Fruit fly (Drosophila melanogaster): Measurements from ENCODE around the gene CG45489.

Gene CG45489

dm6 chrX:19889128-19889756 lies 39.7 kb downstream of the CG45489 start (continued):
- TF ChIP-seq klu (GFP tag; IDR thresholded peaks at IDR 0.05), result peak; percentile 62
- peak; percentile 80 for TF ChIP-seq bcd (GFP tag; optimal IDR thresholded peaks at IDR 0.05)
- peak; percentile 80 for TF ChIP-seq Oli (tag; optimal IDR thresholded peaks at IDR 0.05)
- peak; percentile 41; the same call in 1 of the 2 replicates for TF ChIP-seq CG4360 (GFP tag; IDR thresholded peaks at IDR 0.05)
- peak; percentile 63 for TF ChIP-seq abd-A (tag; optimal IDR thresholded peaks at IDR 0.05)
- TF ChIP-seq seq (GFP tag; IDR thresholded peaks at IDR 0.05), result peak; percentile 66
- peak; percentile 65 for TF ChIP-seq Blimp-1 (GFP tag; optimal IDR thresholded peaks at IDR 0.05)
- TF ChIP-seq aop (GFP tag; IDR thresholded peaks at IDR 0.05), result 0 out of 2 replicates have a peak, but pooled peaks have one; percentile 55
- no peak for TF ChIP-seq ato (GFP tag; IDR thresholded peaks at IDR 0.05; ENCODE audit: partially characterized antibody)
- peak; percentile 89 for TF ChIP-seq zen (tag; optimal IDR thresholded peaks at IDR 0.05)
- TF ChIP-seq Antp (GFP tag; optimal IDR thresholded peaks at IDR 0.05), result peak; percentile 95
- TF ChIP-seq CG16779 (GFP tag; IDR thresholded peaks at IDR 0.05), result peak; percentile 53; the same call in 1 of the 2 replicates
- no peak for TF ChIP-seq CG34224 (GFP tag; IDR thresholded peaks at IDR 0.05; ENCODE audit: partially characterized antibody)
- peak; percentile 70 for TF ChIP-seq Adf1 (GFP tag; IDR thresholded peaks at IDR 0.05)
- peak; percentile 79; the same call in 2 of the 3 replicates for TF ChIP-seq Optix (GFP tag; IDR thresholded peaks at IDR 0.05)
- peak; percentile 84 for TF ChIP-seq unpg (GFP tag; optimal IDR thresholded peaks at IDR 0.05)
- peak; percentile 59 for TF ChIP-seq CG11696 (GFP tag; IDR thresholded peaks at IDR 0.05)
- TF ChIP-seq CG3281 (GFP tag; optimal IDR thresholded peaks at IDR 0.05), result peak; percentile 79
- TF ChIP-seq jigr1 (GFP tag; IDR thresholded peaks at IDR 0.05), result no peak
- TF ChIP-seq sens-2 (GFP tag; IDR thresholded peaks at IDR 0.05), result peak; percentile 75
- peak; percentile 23 for TF ChIP-seq kah (GFP tag; optimal IDR thresholded peaks at IDR 0.05)
- TF ChIP-seq cato (GFP tag; optimal IDR thresholded peaks at IDR 0.05; ENCODE audit: borderline replicate concordance), result peak; percentile 55
- TF ChIP-seq sob (GFP tag; IDR thresholded peaks at IDR 0.05), result peak; percentile 85
- peak; percentile 85 for TF ChIP-seq Mad (GFP tag; optimal IDR thresholded peaks at IDR 0.05)
- TF ChIP-seq croc (GFP tag; conservative IDR thresholded peaks at IDR 0.05), result peak; percentile 72
- TF ChIP-seq B-H2 (GFP tag; optimal IDR thresholded peaks at IDR 0.05), result peak; percentile 40
- peak; percentile 91 for TF ChIP-seq pnt (GFP tag; optimal IDR thresholded peaks at IDR 0.05)
- TF ChIP-seq CG31365 (tag; optimal IDR thresholded peaks at IDR 0.05), result peak; percentile 52
- TF ChIP-seq kay (GFP tag; optimal IDR thresholded peaks at IDR 0.05), result peak; percentile 35
- TF ChIP-seq CG2889 (GFP tag; IDR thresholded peaks at IDR 0.05), result peak; percentile 75
- TF ChIP-seq CG1602 (GFP tag; optimal IDR thresholded peaks at IDR 0.05), result peak; percentile 80
- peak; percentile 67 for TF ChIP-seq pros (GFP tag; optimal IDR thresholded peaks at IDR 0.05)
- peak; percentile 70 for TF ChIP-seq NC2α (GFP tag; optimal IDR thresholded peaks at IDR 0.05)
- peak; percentile 85 for TF ChIP-seq CG18619 (GFP tag; optimal IDR thresholded peaks at IDR 0.05)
- peak; percentile 47 for TF ChIP-seq Spps (tag; optimal IDR thresholded peaks at IDR 0.05)
- peak; percentile 12 for TF ChIP-seq CG4328 (GFP tag; optimal IDR thresholded peaks at IDR 0.05)
- peak; percentile 69 for TF ChIP-seq CrebB (tag; optimal IDR thresholded peaks at IDR 0.05)
- TF ChIP-seq grau (tag; optimal IDR thresholded peaks at IDR 0.05), result peak; percentile 86
- TF ChIP-seq Vsx1 (GFP tag; optimal IDR thresholded peaks at IDR 0.05), result peak; percentile 66
- TF ChIP-seq CG12391 (tag; optimal IDR thresholded peaks at IDR 0.05), result peak; percentile 88
- peak in 1 of 2 experiments; percentile 16 for TF ChIP-seq Eip74EF (GFP tag; optimal IDR thresholded peaks at IDR 0.05)
- peak; percentile 75 for TF ChIP-seq CG2202 (tag; optimal IDR thresholded peaks at IDR 0.05)
- peak; percentile 75 for TF ChIP-seq onecut (GFP tag; IDR thresholded peaks at IDR 0.05)
- TF ChIP-seq CG12104 (GFP tag; optimal IDR thresholded peaks at IDR 0.05), result peak; percentile 59
- TF ChIP-seq CG5953 (GFP tag; IDR thresholded peaks at IDR 0.05), result peak; percentile 39; the same call in 1 of the 2 replicates
- TF ChIP-seq MBD-R2 (GFP tag; IDR thresholded peaks at IDR 0.05), result peak; percentile 51; the same call in 1 of the 2 replicates
- TF ChIP-seq CG3163 (GFP tag; optimal IDR thresholded peaks at IDR 0.05), result peak; percentile 72
- peak; percentile 64 for TF ChIP-seq CG3407 (GFP tag; optimal IDR thresholded peaks at IDR 0.05)
- peak; percentile 62 for TF ChIP-seq CG17802 (tag; optimal IDR thresholded peaks at IDR 0.05)

All from whole organism, embryonic.